Worm (Caenorhabditis elegans) whole organism, young adult: Measurements from ENCODE around the gene vps-33.1.

ENCODE experiments used
- ama-1 ChIP-seq, 3 experiments: fragments of 150-350 bp in 1 of 3; sonication (generic microtip) in 2 of 3; optimal IDR thresholded peaks; 2 replicates each; lab custom pipeline; 2014 to 2018; ENCODE audit warnings: missing biosample characterization in 2 of 3, missing genetic modification characterization in 2 of 3, missing genetic modification reagents in 2 of 3
- ceh-79 ChIP-seq: sonication (generic microtip); optimal IDR thresholded peaks from 2 replicates; lab custom pipeline; 2017; ENCODE audit warnings: mild to moderate bottlenecking, missing genetic modification characterization, missing compliant biosample characterization
- madf-10 ChIP-seq: sonication (generic microtip); optimal IDR thresholded peaks from 2 replicates; lab custom pipeline; 2016; ENCODE audit warnings: mild to moderate bottlenecking, missing genetic modification characterization, missing compliant biosample characterization
- unc-130 ChIP-seq: sonication (generic microtip); optimal IDR thresholded peaks from 2 replicates; lab custom pipeline; 2016; ENCODE audit warnings: missing genetic modification reagents, missing genetic modification characterization, missing compliant biosample characterization
- xnd-1 ChIP-seq: sonication (generic microtip); optimal IDR thresholded peaks from 2 replicates; lab custom pipeline; 2016; ENCODE audit warnings: missing genotype, missing genetic modification reagents, missing genetic modification characterization, missing compliant biosample characterization

DNA sequence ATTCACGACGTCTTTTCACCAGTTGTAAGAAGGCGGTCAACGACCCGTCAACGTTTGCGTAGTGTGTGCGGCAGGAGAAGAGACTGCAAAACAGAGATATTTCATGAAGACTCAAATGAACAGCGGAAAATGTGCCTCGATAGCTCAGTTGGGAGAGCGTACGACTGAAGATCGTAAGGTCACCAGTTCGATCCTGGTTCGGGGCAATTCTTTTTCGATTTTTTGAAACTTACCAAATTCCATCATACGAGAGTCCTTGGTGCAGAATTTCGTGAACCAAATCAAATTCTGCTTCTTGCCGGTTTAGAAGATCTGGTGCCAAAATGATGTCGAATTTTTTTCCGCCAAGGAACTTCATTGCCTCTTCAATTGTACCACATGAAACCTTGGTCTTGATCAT lies 47.8 kb upstream of the vps-33.1 start:
- TF ChIP-seq madf-10 (no peak), xnd-1 (tag; lab: Kevin White, UChicago) (no peak), ama-1 (optimal IDR thresholded peaks at IDR 0.05; lab: Kevin White, UChicago) (peak; percentile 19), ama-1 (GFP tag; optimal IDR thresholded peaks at IDR 0.05; lab: Kevin White, UChicago) (no peak), unc-130 (GFP tag; lab: Kevin White, UChicago) (no peak), ceh-79 (no peak)
